Fruit fly (Drosophila melanogaster) whole organism: Measurements from ENCODE around the gene CG7794.

Experiments
- psq ChIP-seq: fragments of >200 bp; optimal IDR thresholded peaks from 2 replicates; lab custom pipeline; 2017
- usp ChIP-seq: fragments of >200 bp; optimal IDR thresholded peaks from 2 replicates; lab custom pipeline; 2017; ENCODE audit warnings: missing biosample characterization, missing genetic modification characterization, mixed read lengths

- TF ChIP-seq psq (lab: Kevin White, UChicago): no peak
- TF ChIP-seq usp (GFP tag; lab: Kevin White, UChicago): no peak
Measured at dm6 chr3R:18050585-18050984, 27.1 kb downstream of the CG7794 start.
